Fruit fly (Drosophila melanogaster) whole organism, embryonic: Measurements from ENCODE around the gene kek6.
A peak's percentile ranks its signal among the peaks of the same experiment; 100 is the strongest.

Source experiments
- B-H2 ChIP-seq: fragments of 200-800 bp; sonication (Bioruptor generic); optimal IDR thresholded peaks from 2 replicates; lab custom pipeline; 2018; ENCODE audit warnings: missing biosample characterization, mild to moderate bottlenecking, missing genetic modification characterization
- CG10147 ChIP-seq: fragments of 200-800 bp; sonication (Bioruptor generic); optimal IDR thresholded peaks from 2 replicates; lab custom pipeline; 2019; ENCODE audit warnings: missing biosample characterization, mild to moderate bottlenecking, missing genetic modification characterization, moderate library complexity
- CG10267 ChIP-seq: fragments of 200-800 bp; sonication (Bioruptor generic); optimal IDR thresholded peaks from 2 replicates; lab custom pipeline; 2018; ENCODE audit warnings: missing biosample characterization, mild to moderate bottlenecking, missing genetic modification characterization, moderate library complexity
- CG10321 ChIP-seq: fragments of 200-800 bp; sonication (Bioruptor generic); IDR thresholded peaks from 2 replicates; pipeline ENCODE4 v1.3.6; 2022; ENCODE audit warnings: missing biosample characterization, missing genetic modification characterization
- CG10543 ChIP-seq: fragments of 200-800 bp; sonication (Bioruptor generic); optimal IDR thresholded peaks from 3 replicates; lab custom pipeline; 2017; ENCODE audit warnings: missing biosample characterization, mild to moderate bottlenecking, missing genetic modification characterization, moderate library complexity
- CG11560 ChIP-seq: fragments of 200-800 bp; sonication (Bioruptor generic); IDR thresholded peaks from 3 replicates; pipeline ENCODE4 v1.3.6; 2022; ENCODE audit warnings: missing biosample characterization, missing genetic modification characterization
- CG12236 ChIP-seq: fragments of 200-800 bp; sonication (Bioruptor generic); optimal IDR thresholded peaks from 2 replicates; lab custom pipeline; 2016; ENCODE audit warnings: missing biosample characterization, missing genetic modification characterization
- CG12769 ChIP-seq: fragments of 200-800 bp; sonication (Bioruptor generic); optimal IDR thresholded peaks from 2 replicates; lab custom pipeline; 2019; ENCODE audit warnings: missing biosample characterization, mild to moderate bottlenecking, missing genetic modification characterization, moderate library complexity
- CG14441 ChIP-seq: fragments of 200-800 bp; sonication (Bioruptor generic); IDR thresholded peaks from 2 replicates; pipeline ENCODE4 v1.3.6; 2022; ENCODE audit warnings: missing biosample characterization, missing genetic modification characterization
- CG1529 ChIP-seq: fragments of 200-800 bp; sonication (Bioruptor generic); optimal IDR thresholded peaks from 3 replicates; lab custom pipeline; 2018; ENCODE audit warnings: missing biosample characterization, missing genetic modification characterization
- CG15514 ChIP-seq: fragments of 200-800 bp; sonication (Bioruptor generic); optimal IDR thresholded peaks from 3 replicates; lab custom pipeline; 2017; ENCODE audit warnings: missing biosample characterization, missing genetic modification characterization, mild to moderate bottlenecking, moderate library complexity, missing genetic modification reagents
- CG17802 ChIP-seq: fragments of 200-800 bp; sonication (Bioruptor generic); optimal IDR thresholded peaks from 2 replicates; lab custom pipeline; 2018; ENCODE audit warnings: missing biosample characterization, mild to moderate bottlenecking, missing genetic modification characterization, moderate library complexity
- CG2199 ChIP-seq: fragments of 200-800 bp; sonication (Bioruptor generic); IDR thresholded peaks from 3 replicates; pipeline ENCODE4 v1.3.6; 2022; ENCODE audit warnings: missing biosample characterization, missing genetic modification characterization
- CG2712 ChIP-seq: fragments of 200-800 bp; optimal IDR thresholded peaks from 3 replicates; lab custom pipeline; 2019; ENCODE audit warnings: missing biosample characterization, mild to moderate bottlenecking, missing genetic modification characterization, moderate library complexity
- CG2889 ChIP-seq: fragments of 200-800 bp; sonication (Bioruptor generic); IDR thresholded peaks from 3 replicates; pipeline ENCODE4 v1.3.6; 2022; ENCODE audit warnings: missing biosample characterization, missing genetic modification characterization
- CG31365 ChIP-seq: fragments of 200-800 bp; sonication (Bioruptor generic); optimal IDR thresholded peaks from 2 replicates; lab custom pipeline; 2018; ENCODE audit warnings: missing biosample characterization, mild to moderate bottlenecking, missing genetic modification characterization
- CG32532 ChIP-seq: fragments of 200-800 bp; sonication (Bioruptor generic); IDR thresholded peaks from 2 replicates; pipeline ENCODE4 v1.3.6; 2022; ENCODE audit warnings: missing biosample characterization, missing genetic modification characterization
- CG3838 ChIP-seq: fragments of 200-800 bp; sonication (Bioruptor generic); optimal IDR thresholded peaks from 3 replicates; lab custom pipeline; 2016; ENCODE audit warnings: missing biosample characterization, missing genetic modification characterization
- CG4360 ChIP-seq: fragments of 200-800 bp; sonication (Bioruptor generic); IDR thresholded peaks from 2 replicates; pipeline ENCODE4 v1.3.6; 2022; ENCODE audit warnings: missing biosample characterization, missing genetic modification characterization
- CG5180 ChIP-seq: fragments of 200-800 bp; sonication (Bioruptor generic); optimal IDR thresholded peaks from 3 replicates; lab custom pipeline; 2017; ENCODE audit warnings: missing biosample characterization, missing genetic modification characterization, mild to moderate bottlenecking, moderate library complexity, missing genetic modification reagents
- CTCF ChIP-seq: fragments of 200-800 bp; sonication (Bioruptor generic); optimal IDR thresholded peaks from 2 replicates; lab custom pipeline; 2017; ENCODE audit warnings: missing biosample characterization, mild to moderate bottlenecking, missing genetic modification characterization, moderate library complexity
- CrebB ChIP-seq: fragments of 200-800 bp; sonication (Bioruptor generic); optimal IDR thresholded peaks from 3 replicates; lab custom pipeline; 2018; ENCODE audit warnings: missing biosample characterization, mild to moderate bottlenecking, missing genetic modification characterization
- D19A ChIP-seq: fragments of 200-800 bp; optimal IDR thresholded peaks from 3 replicates; lab custom pipeline; 2019; ENCODE audit warnings: missing biosample characterization, mild to moderate bottlenecking, missing genetic modification characterization, moderate library complexity
- Dll ChIP-seq: fragments of 200-800 bp; sonication (Bioruptor generic); IDR thresholded peaks from 4 replicates; pipeline ENCODE4 v1.3.6; 2022; ENCODE audit warnings: missing biosample characterization, missing genetic modification characterization; ENCODE audit not compliant: partially characterized antibody
- Drgx ChIP-seq: fragments of 200-800 bp; sonication (Bioruptor generic); IDR thresholded peaks from 2 replicates; pipeline ENCODE4 v1.3.6; 2022; ENCODE audit warnings: missing biosample characterization, missing genetic modification characterization
- Ets97D ChIP-seq: fragments of 200-800 bp; sonication (Bioruptor generic); optimal IDR thresholded peaks from 3 replicates; lab custom pipeline; 2016; ENCODE audit warnings: missing biosample characterization, missing genetic modification characterization
- Fer2 ChIP-seq: fragments of 200-800 bp; sonication (Bioruptor generic); optimal IDR thresholded peaks from 2 replicates; lab custom pipeline; 2018; ENCODE audit warnings: missing biosample characterization, mild to moderate bottlenecking, missing genetic modification characterization, moderate library complexity
- Fer3 ChIP-seq: fragments of 200-800 bp; sonication (Bioruptor generic); optimal IDR thresholded peaks from 2 replicates; lab custom pipeline; 2018; ENCODE audit warnings: missing biosample characterization, mild to moderate bottlenecking, missing genetic modification characterization, moderate library complexity
- Hey ChIP-seq: fragments of 200-800 bp; sonication (Bioruptor generic); optimal IDR thresholded peaks from 3 replicates; lab custom pipeline; 2018; ENCODE audit warnings: missing biosample characterization, mild to moderate bottlenecking, missing genetic modification characterization
- Max ChIP-seq: fragments of 200-800 bp; sonication (Bioruptor generic); optimal IDR thresholded peaks from 2 replicates; lab custom pipeline; 2016; ENCODE audit warnings: missing biosample characterization, mild to moderate bottlenecking, missing genetic modification characterization
- Six4 ChIP-seq: fragments of 200-800 bp; sonication (Bioruptor generic); optimal IDR thresholded peaks from 2 replicates; lab custom pipeline; 2016; ENCODE audit warnings: missing biosample characterization, missing genetic modification characterization
- Sox102F ChIP-seq: fragments of 200-800 bp; sonication (Bioruptor generic); optimal IDR thresholded peaks from 2 replicates; lab custom pipeline; 2018; ENCODE audit warnings: missing biosample characterization, mild to moderate bottlenecking, missing genetic modification characterization, moderate library complexity
- Xrp1 ChIP-seq: fragments of 200-800 bp; sonication (Bioruptor generic); IDR thresholded peaks from 2 replicates; pipeline ENCODE4 v1.3.6; 2022; ENCODE audit warnings: missing biosample characterization, missing genetic modification characterization
- ash1 ChIP-seq: fragments of 200-800 bp; sonication (Bioruptor generic); optimal IDR thresholded peaks from 2 replicates; lab custom pipeline; 2018; ENCODE audit warnings: missing biosample characterization, mild to moderate bottlenecking, missing genetic modification characterization
- cg ChIP-seq: fragments of 200-800 bp; sonication (Bioruptor generic); optimal IDR thresholded peaks from 3 replicates; lab custom pipeline; 2019; ENCODE audit warnings: missing biosample characterization, mild to moderate bottlenecking, missing genetic modification characterization, moderate library complexity
- chinmo ChIP-seq: fragments of 200-800 bp; sonication (Bioruptor generic); IDR thresholded peaks from 4 replicates; pipeline ENCODE4 v1.3.6; 2022; ENCODE audit warnings: missing biosample characterization, missing genetic modification characterization; ENCODE audit not compliant: partially characterized antibody
- ems ChIP-seq: fragments of 200-800 bp; sonication (Bioruptor generic); optimal IDR thresholded peaks from 3 replicates; lab custom pipeline; 2016; ENCODE audit warnings: missing biosample characterization, missing genetic modification characterization
- grau ChIP-seq: fragments of 200-800 bp; optimal IDR thresholded peaks from 3 replicates; lab custom pipeline; 2019; ENCODE audit warnings: missing biosample characterization, mild to moderate bottlenecking, missing genetic modification characterization, moderate library complexity
- insv ChIP-seq, 2 experiments: fragments of 200-800 bp; sonication (Bioruptor generic); optimal IDR thresholded peaks; 3 replicates each; lab custom pipeline; 2016 to 2018; ENCODE audit warnings: missing biosample characterization in 2 of 2, missing genetic modification characterization in 2 of 2
- lab ChIP-seq: fragments of 200-800 bp; sonication (Bioruptor generic); optimal IDR thresholded peaks from 3 replicates; lab custom pipeline; 2017; ENCODE audit warnings: missing biosample characterization, missing genetic modification characterization, mild to moderate bottlenecking, moderate library complexity, missing genetic modification reagents
- lmd ChIP-seq: fragments of 200-800 bp; sonication (Bioruptor generic); IDR thresholded peaks from 2 replicates; pipeline ENCODE4 v1.3.6; 2022; ENCODE audit warnings: missing biosample characterization, missing genetic modification characterization
- nerfin-1 ChIP-seq: fragments of 200-800 bp; sonication (Bioruptor generic); optimal IDR thresholded peaks from 3 replicates; lab custom pipeline; 2019; ENCODE audit warnings: missing biosample characterization, mild to moderate bottlenecking, missing genetic modification characterization, moderate library complexity
- p53 ChIP-seq: fragments of 200-800 bp; sonication (Bioruptor generic); optimal IDR thresholded peaks from 2 replicates; lab custom pipeline; 2016; ENCODE audit warnings: missing biosample characterization, missing genetic modification characterization
- pros ChIP-seq: fragments of 200-800 bp; sonication (Bioruptor generic); optimal IDR thresholded peaks from 3 replicates; lab custom pipeline; 2019; ENCODE audit warnings: missing biosample characterization, mild to moderate bottlenecking, missing genetic modification characterization, moderate library complexity
- repo ChIP-seq: fragments of 200-800 bp; sonication (Bioruptor generic); optimal IDR thresholded peaks from 2 replicates; lab custom pipeline; 2016; ENCODE audit warnings: missing biosample characterization, missing genetic modification characterization
- run ChIP-seq: fragments of 200-800 bp; sonication (Bioruptor generic); optimal IDR thresholded peaks from 3 replicates; lab custom pipeline; 2018; ENCODE audit warnings: missing biosample characterization, mild to moderate bottlenecking, missing genetic modification characterization
- sr ChIP-seq: fragments of 200-800 bp; sonication (Bioruptor generic); IDR thresholded peaks from 3 replicates; pipeline ENCODE4 v1.3.6; 2022; ENCODE audit warnings: missing biosample characterization, missing genetic modification characterization
- tio ChIP-seq: fragments of 200-800 bp; sonication (Bioruptor generic); optimal IDR thresholded peaks from 2 replicates; lab custom pipeline; 2017; ENCODE audit warnings: missing biosample characterization, missing genetic modification characterization, inconsistent platforms
- wdn ChIP-seq: fragments of 200-800 bp; sonication (Bioruptor generic); IDR thresholded peaks from 2 replicates; pipeline ENCODE4 v1.3.6; 2022; ENCODE audit warnings: missing biosample characterization, missing genetic modification characterization
- wek ChIP-seq: fragments of 200-800 bp; sonication (Bioruptor generic); optimal IDR thresholded peaks from 3 replicates; lab custom pipeline; 2018; ENCODE audit warnings: missing biosample characterization, mild to moderate bottlenecking, missing genetic modification characterization, moderate library complexity
- zen ChIP-seq: fragments of 200-800 bp; sonication (Bioruptor generic); optimal IDR thresholded peaks from 3 replicates; lab custom pipeline; 2018; ENCODE audit warnings: missing biosample characterization, mild to moderate bottlenecking, missing genetic modification characterization, moderate library complexity
- zen2 ChIP-seq: fragments of 200-800 bp; sonication (Bioruptor generic); IDR thresholded peaks from 3 replicates; pipeline ENCODE4 v1.3.6; 2022; ENCODE audit warnings: missing biosample characterization, missing genetic modification characterization; ENCODE audit not compliant: partially characterized antibody

The kek6 gene

dm6 chr3R:31687782-31688181 lies 65.8 kb downstream of the kek6 start (continued):
- no peak for TF ChIP-seq Ets97D (GFP tag; lab: Kevin White, UChicago)
- TF ChIP-seq Dll (GFP tag; lab: Robert Waterston, UW), result no peak
- TF ChIP-seq CG12769 (tag; lab: Kevin White, UChicago), result no peak
- TF ChIP-seq CG2889, result no peak
- no peak for TF ChIP-seq Max (GFP tag; lab: Kevin White, UChicago)
- no peak for TF ChIP-seq CG31365 (tag; lab: Kevin White, UChicago)
- peak; percentile 50 for TF ChIP-seq CG2712 (tag; lab: Kevin White, UChicago)
- no peak for TF ChIP-seq CG3838 (GFP tag; lab: Kevin White, UChicago)
- TF ChIP-seq cg (GFP tag; lab: Kevin White, UChicago), result no peak
- no peak for TF ChIP-seq CG10267
- no peak for TF ChIP-seq CTCF (GFP tag; lab: Kevin White, UChicago)
- peak; percentile 72 for TF ChIP-seq Xrp1 (GFP tag; lab: Robert Waterston, UW)
- no peak for TF ChIP-seq CG4360 (GFP tag; lab: Robert Waterston, UW)
- no peak for TF ChIP-seq chinmo (GFP tag; lab: Robert Waterston, UW)
- no peak for TF ChIP-seq CG11560 (tag; lab: Robert Waterston, UW)
- TF ChIP-seq Drgx (GFP tag; lab: Robert Waterston, UW), result peak; percentile 67
- peak; percentile 21 for TF ChIP-seq D19A (tag; lab: Kevin White, UChicago)
- no peak for TF ChIP-seq CG5180 (GFP tag; lab: Kevin White, UChicago)
- TF ChIP-seq p53 (GFP tag; lab: Kevin White, UChicago), result no peak
- TF ChIP-seq pros (GFP tag; lab: Kevin White, UChicago), result no peak
- peak; percentile 12 for TF ChIP-seq ems (GFP tag; lab: Kevin White, UChicago)
- TF ChIP-seq insv (GFP tag; optimal IDR thresholded peaks at IDR 0.05; lab: Kevin White, UChicago), result no peak
- TF ChIP-seq CG10543 (GFP tag; lab: Kevin White, UChicago), result no peak
- TF ChIP-seq Six4 (GFP tag; lab: Kevin White, UChicago), result no peak
- no peak for TF ChIP-seq CG10147 (GFP tag; lab: Kevin White, UChicago)
- TF ChIP-seq ash1 (GFP tag; lab: Kevin White, UChicago), result no peak
- no peak for TF ChIP-seq wek
- no peak for TF ChIP-seq Hey
- no peak for TF ChIP-seq zen2 (GFP tag; lab: Robert Waterston, UW)
- TF ChIP-seq CG12236 (GFP tag; lab: Kevin White, UChicago), result no peak
- TF ChIP-seq tio (GFP tag; lab: Kevin White, UChicago), result peak; percentile 0
- no peak for TF ChIP-seq nerfin-1 (tag; lab: Kevin White, UChicago)
- no peak for TF ChIP-seq run (tag; lab: Kevin White, UChicago)
- TF ChIP-seq CG10321 (GFP tag; lab: Robert Waterston, UW), result no peak
- TF ChIP-seq sr (GFP tag; lab: Robert Waterston, UW), result no peak
- TF ChIP-seq CG32532 (GFP tag; lab: Robert Waterston, UW), result no peak
- no peak for TF ChIP-seq wdn (GFP tag; lab: Robert Waterston, UW)
- TF ChIP-seq Sox102F (GFP tag; lab: Kevin White, UChicago), result peak; percentile 64
- TF ChIP-seq lmd (GFP tag; lab: Robert Waterston, UW), result peak; percentile 32; the same call in 1 of the 2 replicates
- no peak for TF ChIP-seq repo
- TF ChIP-seq CG15514 (GFP tag; lab: Kevin White, UChicago), result no peak
- no peak for TF ChIP-seq CG17802 (tag; lab: Kevin White, UChicago)
- peak; percentile 27 for TF ChIP-seq grau (tag; lab: Kevin White, UChicago)
- no peak for TF ChIP-seq Fer2 (tag; lab: Kevin White, UChicago)
- TF ChIP-seq zen (tag; lab: Kevin White, UChicago), result no peak
- TF ChIP-seq CG2199 (GFP tag; lab: Robert Waterston, UW), result no peak
- no peak for TF ChIP-seq lab (GFP tag; lab: Kevin White, UChicago)
- no peak for TF ChIP-seq CG14441 (GFP tag; lab: Robert Waterston, UW)
- TF ChIP-seq B-H2 (GFP tag; lab: Kevin White, UChicago), result no peak
- no peak for TF ChIP-seq CrebB (tag; lab: Kevin White, UChicago)
- TF ChIP-seq Fer3 (tag; lab: Kevin White, UChicago), result no peak
- peak; percentile 54 for TF ChIP-seq CG1529
